Worm (Caenorhabditis elegans) whole organism, mixed stage, embryonic: ENCODE measurements around the gene lys-1.

Experiments
- M03D4.4 ChIP-seq: sonication (generic microtip); optimal IDR thresholded peaks from 2 replicates; lab custom pipeline; 2017; ENCODE audit warnings: mild to moderate bottlenecking, missing genetic modification characterization, missing compliant biosample characterization
- blmp-1 ChIP-seq: fragments of 150-350 bp; optimal IDR thresholded peaks from 2 replicates; lab custom pipeline; 2014; ENCODE audit warnings: missing biosample characterization, missing genetic modification characterization
- elt-3 ChIP-seq: fragments of 150-350 bp; optimal IDR thresholded peaks from 2 replicates; lab custom pipeline; 2014; ENCODE audit warnings: missing biosample characterization, missing genetic modification characterization
- ham-2 ChIP-seq: fragments of 200-800 bp; sonication (Bioruptor generic); optimal IDR thresholded peaks from 2 replicates; lab custom pipeline; 2018; ENCODE audit warnings: mild to moderate bottlenecking, missing genetic modification characterization, missing compliant biosample characterization
- lin-13 ChIP-seq: fragments of 150-350 bp; optimal IDR thresholded peaks from 2 replicates; lab custom pipeline; 2014; ENCODE audit warnings: missing biosample characterization, missing genetic modification characterization
- mls-2 ChIP-seq: sonication (generic microtip); optimal IDR thresholded peaks from 2 replicates; lab custom pipeline; 2016; ENCODE audit warnings: mild to moderate bottlenecking, missing genetic modification characterization, moderate library complexity, missing compliant biosample characterization
- nhr-12 ChIP-seq: fragments of 150-350 bp; optimal IDR thresholded peaks from 2 replicates; lab custom pipeline; 2014; ENCODE audit warnings: missing biosample characterization, missing genetic modification characterization
- nhr-237 ChIP-seq: fragments of 150-350 bp; optimal IDR thresholded peaks from 2 replicates; lab custom pipeline; 2014; ENCODE audit warnings: missing biosample characterization, missing genetic modification characterization
- pha-4 ChIP-seq: fragments of 150-350 bp; optimal IDR thresholded peaks from 2 replicates; lab custom pipeline; 2018; ENCODE audit warnings: missing biosample characterization, missing genetic modification reagents, missing genetic modification characterization
- snpc-4 ChIP-seq: fragments of 150-350 bp; optimal IDR thresholded peaks from 2 replicates; lab custom pipeline; 2014; ENCODE audit warnings: missing biosample characterization, missing genetic modification characterization
- unc-39 ChIP-seq: fragments of 150-350 bp; optimal IDR thresholded peaks from 2 replicates; lab custom pipeline; 2014; ENCODE audit warnings: missing biosample characterization, missing genetic modification characterization
- unc-62 ChIP-seq: fragments of 150-350 bp; optimal IDR thresholded peaks from 2 replicates; lab custom pipeline; 2014; ENCODE audit warnings: missing biosample characterization, missing genetic modification reagents, missing genetic modification characterization

DNA sequence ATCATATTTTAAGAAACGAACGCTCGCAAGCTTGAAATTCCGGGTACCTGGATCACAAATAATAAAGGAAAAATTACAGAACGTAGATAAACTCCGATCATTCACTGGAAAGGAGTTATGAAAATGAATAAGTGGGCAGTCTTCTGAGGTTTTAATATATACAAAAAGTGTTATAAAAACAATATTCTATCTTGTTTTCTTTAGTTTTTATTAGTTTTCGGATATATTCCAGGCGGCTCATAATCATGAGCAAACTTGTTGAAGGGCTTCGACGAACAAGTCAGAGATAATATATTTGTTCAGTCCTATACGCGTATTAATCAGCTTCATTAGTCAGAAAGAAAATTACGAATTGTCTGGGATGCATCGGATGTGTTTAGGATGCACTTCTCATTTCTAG is 36.2 kb downstream of the lys-1 start, which contains the start of gene gcy-6:
- no peak for TF ChIP-seq pha-4 (tag; lab: Kevin White, UChicago)
- no peak for TF ChIP-seq unc-39 (tag; lab: Kevin White, UChicago)
- TF ChIP-seq snpc-4 (tag; lab: Kevin White, UChicago) = no peak
- no peak for TF ChIP-seq nhr-12 (tag; lab: Kevin White, UChicago)
- no peak for TF ChIP-seq unc-62 (GFP tag; lab: Kevin White, UChicago)
- TF ChIP-seq lin-13 (tag; lab: Kevin White, UChicago) = no peak
- no peak for TF ChIP-seq elt-3 (tag; lab: Kevin White, UChicago)
- TF ChIP-seq blmp-1 (tag; lab: Kevin White, UChicago) = no peak
- TF ChIP-seq nhr-237 (tag; lab: Kevin White, UChicago) = no peak
- no peak for TF ChIP-seq mls-2 (tag; lab: Kevin White, UChicago)
- no peak for TF ChIP-seq M03D4.4 (tag; lab: Kevin White, UChicago)
- no peak for TF ChIP-seq ham-2 (GFP tag; lab: Kevin White, UChicago)
